Fruit fly (Drosophila melanogaster): ENCODE measurements around the gene CG33725.

Gene CG33725

dm6 chr3L:12490418-12491035 lies 8.1 kb downstream of the CG33725 start, which contains the start of gene CG10660 (continued):
- TF ChIP-seq CG14710 (tag; optimal IDR thresholded peaks at IDR 0.05) = peak; percentile 81
- peak; percentile 91 for TF ChIP-seq zfh1 (GFP tag; IDR thresholded peaks at IDR 0.05)
- peak; percentile 64 for TF ChIP-seq CG31365 (tag; optimal IDR thresholded peaks at IDR 0.05)
- peak; percentile 85 for TF ChIP-seq Mad (GFP tag; optimal IDR thresholded peaks at IDR 0.05)
- TF ChIP-seq CG7839 (tag; optimal IDR thresholded peaks at IDR 0.05) = peak; percentile 94
- peak; percentile 81 for TF ChIP-seq Awh (GFP tag; IDR thresholded peaks at IDR 0.05)
- TF ChIP-seq HLH4C (GFP tag; IDR thresholded peaks at IDR 0.05; ENCODE audit: partially characterized antibody) = no peak
- TF ChIP-seq CG11695 (GFP tag; IDR thresholded peaks at IDR 0.05) = peak; percentile 87
- peak; percentile 88 for TF ChIP-seq CG30403 (GFP tag; optimal IDR thresholded peaks at IDR 0.05)
- peak; percentile 86 for TF ChIP-seq CG2678 (tag; optimal IDR thresholded peaks at IDR 0.05)
- TF ChIP-seq otp (GFP tag; IDR thresholded peaks at IDR 0.05) = peak; percentile 91
- 0 out of 2 replicates have a peak, but pooled peaks have one; percentile 18 for TF ChIP-seq CG43689 (GFP tag; IDR thresholded peaks at IDR 0.05)
- no peak for TF ChIP-seq Dip2 (GFP tag; IDR thresholded peaks at IDR 0.05)
- TF ChIP-seq luna (GFP tag; optimal IDR thresholded peaks at IDR 0.05) = peak; percentile 18
- TF ChIP-seq CG14860 (GFP tag; IDR thresholded peaks at IDR 0.05; ENCODE audit: partially characterized antibody) = no peak
- TF ChIP-seq Dll (GFP tag; IDR thresholded peaks at IDR 0.05; ENCODE audit: partially characterized antibody) = no peak
- peak; percentile 66 for TF ChIP-seq tup (GFP tag; optimal IDR thresholded peaks at IDR 0.05)
- 0 out of 2 replicates have a peak, but pooled peaks have one; percentile 42 for TF ChIP-seq CG4360 (GFP tag; IDR thresholded peaks at IDR 0.05)
- peak; percentile 87 for TF ChIP-seq CG4820 (GFP tag; optimal IDR thresholded peaks at IDR 0.05)
- TF ChIP-seq Dek (tag; optimal IDR thresholded peaks at IDR 0.05) = peak; percentile 86
- TF ChIP-seq CG3726 (GFP tag; IDR thresholded peaks at IDR 0.05) = 0 out of 3 replicates have a peak, but pooled peaks have one; percentile 53
- peak; percentile 74 for TF ChIP-seq pum (GFP tag; optimal IDR thresholded peaks at IDR 0.05)
- TF ChIP-seq CG7271 (tag; optimal IDR thresholded peaks at IDR 0.05) = peak; percentile 26
- TF ChIP-seq NFAT (GFP tag; IDR thresholded peaks at IDR 0.05) = peak; percentile 68
- peak; percentile 69 for TF ChIP-seq gcm2 (GFP tag; optimal IDR thresholded peaks at IDR 0.05)
- TF ChIP-seq CG7745 (tag; optimal IDR thresholded peaks at IDR 0.05) = peak; percentile 12
- TF ChIP-seq CG16863 (GFP tag; optimal IDR thresholded peaks at IDR 0.05) = peak; percentile 74
- peak; percentile 84 for TF ChIP-seq CrebB (tag; optimal IDR thresholded peaks at IDR 0.05)
- no peak for TF ChIP-seq Dp (GFP tag; optimal IDR thresholded peaks at IDR 0.05)
- no peak for TF ChIP-seq mld (GFP tag; IDR thresholded peaks at IDR 0.05; ENCODE audit: partially characterized antibody)
- TF ChIP-seq CG8281 (tag; optimal IDR thresholded peaks at IDR 0.05) = peak; percentile 58
- peak; percentile 91 for TF ChIP-seq CG34422 (GFP tag; IDR thresholded peaks at IDR 0.05)
- TF ChIP-seq CG3281 (GFP tag; optimal IDR thresholded peaks at IDR 0.05) = peak; percentile 80
- TF ChIP-seq Blimp-1 (GFP tag; optimal IDR thresholded peaks at IDR 0.05) = peak; percentile 90
- TF ChIP-seq CG32772 (GFP tag; IDR thresholded peaks at IDR 0.05) = peak; percentile 77
- peak; percentile 82 for TF ChIP-seq CG14441 (GFP tag; IDR thresholded peaks at IDR 0.05)
- peak; percentile 67 for TF ChIP-seq Side (GFP tag; optimal IDR thresholded peaks at IDR 0.05)
- TF ChIP-seq CG15269 (tag; optimal IDR thresholded peaks at IDR 0.05) = peak; percentile 91
- TF ChIP-seq jumu (GFP tag; optimal IDR thresholded peaks at IDR 0.05) = peak; percentile 42
- TF ChIP-seq pan (optimal IDR thresholded peaks at IDR 0.05) = no peak
- peak in 1 of 2 experiments; percentile 87 for TF ChIP-seq pan (GFP tag; optimal IDR thresholded peaks at IDR 0.05 in 1 of 2, IDR thresholded peaks at IDR 0.05 in 1 of 2)
- TF ChIP-seq CG9609 (GFP tag; optimal IDR thresholded peaks at IDR 0.05) = peak; percentile 31
- TF ChIP-seq tin (GFP tag; optimal IDR thresholded peaks at IDR 0.05) = peak; percentile 84
- TF ChIP-seq Meics (GFP tag; optimal IDR thresholded peaks at IDR 0.05) = peak; percentile 86
- 0 out of 2 replicates have a peak, but pooled peaks have one; percentile 44 for TF ChIP-seq toy (GFP tag; IDR thresholded peaks at IDR 0.05)
- TF ChIP-seq CG10543 (GFP tag; optimal IDR thresholded peaks at IDR 0.05) = peak; percentile 36
- TF ChIP-seq CG11456 (GFP tag; IDR thresholded peaks at IDR 0.05) = peak; percentile 75
- TF ChIP-seq Dad (GFP tag; optimal IDR thresholded peaks at IDR 0.05) = peak; percentile 47
- peak in 1 of 2 experiments; percentile 15 for TF ChIP-seq Trl (optimal IDR thresholded peaks at IDR 0.05)
- TF ChIP-seq Trl (GFP tag; optimal IDR thresholded peaks at IDR 0.05) = peak; percentile 25
